Fruit fly (Drosophila melanogaster): Measurements from ENCODE around the gene CG8578.

- TF ChIP-seq Smox (GFP tag; optimal IDR thresholded peaks at IDR 0.05) (no peak), Met (GFP tag; optimal IDR thresholded peaks at IDR 0.05) (no peak), CG3032 (tag; optimal IDR thresholded peaks at IDR 0.05) (no peak), Lpt (GFP tag; optimal IDR thresholded peaks at IDR 0.05) (no peak), CG7368 (GFP tag; optimal IDR thresholded peaks at IDR 0.05) (no peak), CG6854 (GFP tag; optimal IDR thresholded peaks at IDR 0.05) (no peak), Eip78C (GFP tag) (no peak), Ets96B (tag; optimal IDR thresholded peaks at IDR 0.05) (no peak), CG6792 (GFP tag; optimal IDR thresholded peaks at IDR 0.05) (no peak), fkh (GFP tag; optimal IDR thresholded peaks at IDR 0.05) (peak; percentile 2), CG16779 (tag; optimal IDR thresholded peaks at IDR 0.05) (no peak)
These were observed 22.6 kb downstream of the CG8578 start for dm6 chrX:15866799-15867412.

All from whole organism, prepupa.